Worm (Caenorhabditis elegans): ENCODE data around the gene plst-1.

Gene plst-1

DNA sequence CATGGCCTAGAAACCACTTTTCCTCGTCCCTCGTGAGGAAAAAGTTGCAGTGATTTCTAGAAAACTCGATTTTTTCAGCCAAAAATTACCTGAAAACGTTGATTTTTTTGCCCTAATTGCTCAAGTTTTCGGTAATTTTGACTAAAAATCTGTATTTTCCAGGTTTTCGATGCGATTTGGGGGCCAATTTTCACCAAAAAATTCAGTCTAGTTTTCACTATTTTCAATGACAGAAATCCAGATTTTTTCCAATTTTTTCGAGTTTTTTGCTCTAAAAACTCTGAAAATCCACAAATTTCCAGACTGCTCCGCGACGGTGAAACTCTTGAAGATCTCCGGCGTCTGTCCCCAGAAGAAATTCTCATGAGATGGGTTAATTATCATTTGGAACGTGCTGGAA, at the start of gene plst-1:
Gene plst-1, plus strand, starts transcription at position 301 of the 400 bp plus-strand sequence.
- no peak for TF ChIP-seq ceh-13 (GFP tag; optimal IDR thresholded peaks at IDR 0.05)

DNA sequence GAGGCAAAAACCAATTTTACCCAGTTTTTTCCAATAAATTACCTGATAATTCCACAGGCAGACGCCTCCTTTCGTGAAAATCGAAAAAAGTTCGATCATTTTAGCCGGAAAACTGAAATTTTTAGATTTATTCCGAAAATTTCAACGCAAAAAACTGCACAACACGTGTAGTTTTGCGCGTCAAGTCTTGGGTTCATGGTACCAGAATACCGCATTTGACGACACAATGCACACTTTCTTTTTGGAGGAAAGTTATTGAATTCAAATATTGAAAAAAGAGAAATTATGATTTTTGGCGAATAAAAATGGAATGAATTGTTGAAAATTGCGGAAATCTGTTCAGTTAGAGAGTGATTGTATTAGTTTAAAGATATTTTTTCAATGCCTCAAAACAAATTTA, 49.7 kb upstream of the plst-1 start, which contains the start of gene F38A1.8:
Gene F38A1.8, minus strand, starts transcription at position 167 of the 400 bp plus-strand sequence.
- no peak for TF ChIP-seq sea-1 (GFP tag; conservative IDR thresholded peaks at IDR 0.05)
- no peak for TF ChIP-seq ets-7 (tag; optimal IDR thresholded peaks at IDR 0.05)
- TF ChIP-seq hmbx-1 (tag; optimal IDR thresholded peaks at IDR 0.05) = no peak
- TF ChIP-seq tra-4 (tag; optimal IDR thresholded peaks at IDR 0.05) = no peak
- no peak for TF ChIP-seq hmg-4 (GFP tag; optimal IDR thresholded peaks at IDR 0.05)
- TF ChIP-seq hnd-1 (tag; optimal IDR thresholded peaks at IDR 0.05) = no peak
- no peak for TF ChIP-seq aly-1 (tag; optimal IDR thresholded peaks at IDR 0.05)
- no peak for TF ChIP-seq ceh-13 (GFP tag; optimal IDR thresholded peaks at IDR 0.05)
- TF ChIP-seq F13C5.2 (tag; optimal IDR thresholded peaks at IDR 0.05) = no peak
- TF ChIP-seq B0310.2 (tag; optimal IDR thresholded peaks at IDR 0.05) = no peak

ce11 chrIV:1243295-1243694, 46.1 kb upstream of the plst-1 start, which contains the start of gene F38A1.15:
F38A1.15 (minus strand) TSS chrIV:1243395.
- TF ChIP-seq scrt-1 (GFP tag; IDR thresholded peaks at IDR 0.05) = no peak
- no peak for TF ChIP-seq tbx-11 (GFP tag; IDR thresholded peaks at IDR 0.05)
- TF ChIP-seq pes-1 (GFP tag; IDR thresholded peaks at IDR 0.05) = no peak
- no peak for TF ChIP-seq aly-1 (tag; optimal IDR thresholded peaks at IDR 0.05)

ce11 chrIV:1245244-1245643, 44.2 kb upstream of the plst-1 start, which contains the start of gene F38A1.9:
F38A1.9 (minus strand) TSS chrIV:1245344.
- TF ChIP-seq F13C5.2 (tag; optimal IDR thresholded peaks at IDR 0.05) (no peak), tbx-37 (GFP tag; conservative IDR thresholded peaks at IDR 0.05) (no peak), ceh-13 (GFP tag; optimal IDR thresholded peaks at IDR 0.05) (no peak), hnd-1 (tag; optimal IDR thresholded peaks at IDR 0.05) (no peak), tbx-11 (GFP tag; IDR thresholded peaks at IDR 0.05) (no peak), pes-1 (GFP tag; IDR thresholded peaks at IDR 0.05) (no peak), ceh-36 (tag; optimal IDR thresholded peaks at IDR 0.05) (no peak), B0310.2 (tag; optimal IDR thresholded peaks at IDR 0.05) (no peak), hmbx-1 (tag; optimal IDR thresholded peaks at IDR 0.05) (no peak), sea-1 (GFP tag; conservative IDR thresholded peaks at IDR 0.05) (no peak), flt-1 (GFP tag; IDR thresholded peaks at IDR 0.05) (no peak)

DNA sequence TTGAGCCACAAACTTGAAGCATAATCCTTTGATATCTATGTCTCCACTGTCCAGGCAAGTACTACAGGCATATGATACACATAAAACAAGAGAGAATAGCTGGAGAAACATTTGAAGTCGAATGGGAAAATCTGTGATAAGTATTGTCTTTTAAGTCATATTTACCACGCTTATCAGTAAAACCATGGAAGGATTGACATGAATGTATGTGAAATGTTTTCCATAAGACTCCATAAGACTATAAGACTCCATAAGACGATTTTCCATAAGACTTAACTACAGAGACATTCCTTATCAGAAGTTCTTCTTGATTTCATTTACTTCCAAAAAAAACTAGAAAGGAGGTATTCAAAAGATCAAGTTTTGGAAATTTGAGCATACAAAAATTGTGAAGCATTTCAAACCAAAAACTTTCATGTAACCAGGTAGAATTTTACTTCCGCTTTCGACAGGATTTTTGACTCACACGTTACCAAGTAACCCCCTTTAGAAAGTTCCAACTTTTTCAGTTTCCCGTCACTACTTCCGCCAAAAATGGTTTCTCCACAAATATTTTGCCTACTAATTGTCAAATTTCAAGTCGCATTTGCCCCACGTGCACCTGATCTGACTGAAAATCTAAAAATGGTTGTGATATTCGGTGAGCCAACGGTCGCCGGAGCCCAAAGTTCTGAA, 42.5 kb upstream of the plst-1 start, which contains the start of the genes clec-165 and F38A1.11:
Gene clec-165, minus strand, starts transcription at position 125 of the 675 bp plus-strand sequence.
Gene F38A1.11, plus strand, starts transcription at position 625 of the 675 bp plus-strand sequence.
- TF ChIP-seq hmbx-1 (tag; optimal IDR thresholded peaks at IDR 0.05) (no peak), pes-1 (GFP tag; IDR thresholded peaks at IDR 0.05) (no peak), aly-1 (tag; optimal IDR thresholded peaks at IDR 0.05) (no peak), scrt-1 (GFP tag; IDR thresholded peaks at IDR 0.05) (no peak), sea-1 (GFP tag; conservative IDR thresholded peaks at IDR 0.05) (no peak), ets-7 (tag; optimal IDR thresholded peaks at IDR 0.05) (no peak), flt-1 (GFP tag; IDR thresholded peaks at IDR 0.05) (no peak), hmg-4 (GFP tag; optimal IDR thresholded peaks at IDR 0.05) (no peak), B0310.2 (tag; optimal IDR thresholded peaks at IDR 0.05) (no peak), tbx-37 (GFP tag; conservative IDR thresholded peaks at IDR 0.05) (no peak), F13C5.2 (tag; optimal IDR thresholded peaks at IDR 0.05) (no peak), ceh-36 (tag; optimal IDR thresholded peaks at IDR 0.05) (no peak)

ce11 chrIV:1251242-1251911, 38.0 kb upstream of the plst-1 start, which contains the start of the genes clec-166 and F38A1.6:
clec-166 (minus strand) TSS chrIV:1251342.
F38A1.6 (plus strand) TSS chrIV:1251861.
- TF ChIP-seq tra-4 (tag; optimal IDR thresholded peaks at IDR 0.05) (no peak), tbx-11 (GFP tag; IDR thresholded peaks at IDR 0.05) (no peak)

DNA sequence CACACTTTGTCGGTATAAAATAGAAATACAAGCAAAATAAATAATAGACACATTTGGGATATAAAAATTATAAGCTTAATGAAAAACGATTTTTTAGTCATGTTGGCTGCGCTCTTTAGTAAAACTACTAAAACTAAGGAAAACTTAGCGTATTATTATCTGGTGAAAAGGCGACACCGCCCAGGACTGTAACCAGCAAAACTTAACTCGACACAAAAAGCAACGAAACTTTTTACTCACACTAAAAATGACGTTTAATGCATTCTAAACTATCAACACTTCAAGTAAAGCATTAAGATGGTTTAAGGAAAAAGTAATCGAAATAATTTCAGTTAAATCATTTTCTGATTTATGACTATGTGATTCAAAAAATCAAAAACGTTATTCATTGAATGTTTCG, 33.8 kb upstream of the plst-1 start, which contains the start of gene clec-167:
Gene clec-167, minus strand, starts transcription at position 101 of the 400 bp plus-strand sequence.
- TF ChIP-seq hnd-1 (tag; optimal IDR thresholded peaks at IDR 0.05) (no peak), flt-1 (GFP tag; IDR thresholded peaks at IDR 0.05) (no peak), pes-1 (GFP tag; IDR thresholded peaks at IDR 0.05) (no peak), B0310.2 (tag; optimal IDR thresholded peaks at IDR 0.05) (no peak), tbx-37 (GFP tag; conservative IDR thresholded peaks at IDR 0.05) (no peak), aly-1 (tag; optimal IDR thresholded peaks at IDR 0.05) (no peak), sea-1 (GFP tag; conservative IDR thresholded peaks at IDR 0.05) (no peak), hmg-4 (GFP tag; optimal IDR thresholded peaks at IDR 0.05) (no peak), ets-7 (tag; optimal IDR thresholded peaks at IDR 0.05) (no peak), ama-1 (optimal IDR thresholded peaks at IDR 0.05) (no peak), ceh-36 (tag; optimal IDR thresholded peaks at IDR 0.05) (no peak), hmbx-1 (tag; optimal IDR thresholded peaks at IDR 0.05) (no peak)

ce11 chrIV:1256723-1257122, 32.7 kb upstream of the plst-1 start, which contains the start of gene clec-168:
clec-168 (plus strand) TSS chrIV:1256969.
- TF ChIP-seq ceh-36 (tag; optimal IDR thresholded peaks at IDR 0.05) (no peak), scrt-1 (GFP tag; IDR thresholded peaks at IDR 0.05) (no peak), tra-4 (tag; optimal IDR thresholded peaks at IDR 0.05) (no peak)

Data from whole organism, early embryonic.